Worm (Caenorhabditis elegans): ENCODE measurements around the gene fbxb-37.
A peak's percentile ranks its signal among the peaks of the same experiment; 100 is the strongest.

ce11 chrII:2122091-2122490, 28.4 kb upstream of the fbxb-37 start, which contains the start of gene math-37:
- TF ChIP-seq pqm-1 (tag; optimal IDR thresholded peaks at IDR 0.05), result peak; percentile 18
- TF ChIP-seq egl-5 (tag; optimal IDR thresholded peaks at IDR 0.05), result no peak
- TF ChIP-seq tbx-2 (tag; optimal IDR thresholded peaks at IDR 0.05), result no peak
- TF ChIP-seq nhr-11 (tag; optimal IDR thresholded peaks at IDR 0.05), result no peak
- TF ChIP-seq skn-1 (tag; optimal IDR thresholded peaks at IDR 0.05), result no peak
- no peak for TF ChIP-seq unc-62 (GFP tag; optimal IDR thresholded peaks at IDR 0.05)
- no peak for TF ChIP-seq ztf-11 (tag; optimal IDR thresholded peaks at IDR 0.05)
- TF ChIP-seq R02D3.7 (tag; optimal IDR thresholded peaks at IDR 0.05), result no peak
